Worm (Caenorhabditis elegans): ENCODE measurements around the gene Y7A5A.6.

Gene Y7A5A.6

ce11 chrX:15799595-15799994, at the start of gene Y7A5A.6:
Gene Y7A5A.6 (minus strand): TSS chrX:15799695.
- no peak for TF ChIP-seq mdl-1 (tag; optimal IDR thresholded peaks at IDR 0.05)
- peak; percentile 35 for TF ChIP-seq elt-2 (tag; optimal IDR thresholded peaks at IDR 0.05)
- no peak for TF ChIP-seq C34B4.2 (tag; optimal IDR thresholded peaks at IDR 0.05)

- no peak for TF ChIP-seq snpc-4 (tag; optimal IDR thresholded peaks at IDR 0.05)
- no peak for TF ChIP-seq fkh-10 (GFP tag; optimal IDR thresholded peaks at IDR 0.05)
- no peak for TF ChIP-seq lin-15B (tag; optimal IDR thresholded peaks at IDR 0.05)
- no peak for TF ChIP-seq nhr-11 (tag; optimal IDR thresholded peaks at IDR 0.05)
- no peak for TF ChIP-seq unc-130 (tag; optimal IDR thresholded peaks at IDR 0.05)
- no peak for TF ChIP-seq elt-2 (tag; optimal IDR thresholded peaks at IDR 0.05)
- TF ChIP-seq nhr-85 (tag), result no peak
- no peak for TF ChIP-seq hlh-17 (GFP tag; optimal IDR thresholded peaks at IDR 0.05; ENCODE audit: borderline replicate concordance)
- no peak for TF ChIP-seq snu-23 (GFP tag; optimal IDR thresholded peaks at IDR 0.05)
- no peak for TF ChIP-seq dsc-1 (tag; optimal IDR thresholded peaks at IDR 0.05)
- TF ChIP-seq Y116A8C.19 (tag; optimal IDR thresholded peaks at IDR 0.05; ENCODE audit: borderline replicate concordance), result no peak
- TF ChIP-seq aly-2 (tag; optimal IDR thresholded peaks at IDR 0.05), result no peak
- no peak for TF ChIP-seq nhr-28 (tag; optimal IDR thresholded peaks at IDR 0.05)
- TF ChIP-seq aha-1 (tag; optimal IDR thresholded peaks at IDR 0.05), result no peak
Measured at ce11 chrX:15848867-15849266, 49.4 kb upstream of the Y7A5A.6 start.

DNA sequence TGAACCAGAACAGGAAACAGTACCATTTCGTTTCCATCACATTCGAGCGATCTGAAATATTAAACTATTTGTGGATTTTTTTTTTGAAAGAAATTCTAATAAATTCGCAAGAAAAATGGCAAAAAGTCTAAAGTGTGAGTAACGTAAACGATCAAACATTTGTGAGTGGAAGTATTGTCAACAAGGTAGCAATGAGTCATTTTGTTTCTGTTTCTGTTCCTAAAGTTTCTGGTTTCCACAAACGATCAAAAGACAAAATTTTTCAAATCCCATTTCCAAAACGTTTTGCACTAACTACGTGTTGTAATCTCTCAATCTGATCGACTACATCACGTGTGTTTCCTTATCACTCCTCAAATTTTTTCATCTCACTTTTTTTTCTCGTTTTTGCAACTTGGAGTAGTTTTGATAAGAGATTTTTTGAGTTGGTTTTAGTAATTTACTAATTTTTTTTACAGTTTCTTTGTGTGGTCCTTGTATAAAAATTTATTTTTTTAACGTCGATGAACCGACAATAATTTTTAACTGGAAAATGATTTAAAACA, 48.1 kb upstream of the Y7A5A.6 start, which contains the start of gene F59F4.3:
Gene F59F4.3, minus strand, starts transcription at position 51 of the 545 bp plus-strand sequence.
- TF ChIP-seq nhr-11 (tag; optimal IDR thresholded peaks at IDR 0.05) (no peak), skn-1 (tag; optimal IDR thresholded peaks at IDR 0.05) (no peak), vab-15 (tag; optimal IDR thresholded peaks at IDR 0.05) (no peak), blmp-1 (tag; optimal IDR thresholded peaks at IDR 0.05) (peak; percentile 66), nhr-71 (tag; optimal IDR thresholded peaks at IDR 0.05) (peak; percentile 8), efl-1 (optimal IDR thresholded peaks at IDR 0.05) (no peak), efl-1 (GFP tag; optimal IDR thresholded peaks at IDR 0.05 in 1 of 2) (peak in 1 of 2 experiments; percentile 41), elt-3 (tag; optimal IDR thresholded peaks at IDR 0.05) (peak in 1 of 6 experiments; percentile 69), nhr-20 (tag; optimal IDR thresholded peaks at IDR 0.05) (peak; percentile 19), unc-98 (GFP tag; IDR thresholded peaks at IDR 0.05) (no peak), lin-35 (GFP tag; optimal IDR thresholded peaks at IDR 0.05) (peak in 1 of 2 experiments; percentile 29), ama-1 (optimal IDR thresholded peaks at IDR 0.05) (no peak), elt-2 (tag; optimal IDR thresholded peaks at IDR 0.05) (peak; percentile 54), lsy-2 (tag; optimal IDR thresholded peaks at IDR 0.05) (peak in 1 of 2 experiments; percentile 38)

- no peak for TF ChIP-seq lir-3 (tag; optimal IDR thresholded peaks at IDR 0.05; ENCODE audit: poor library complexity)
- TF ChIP-seq C04F5.9 (tag; optimal IDR thresholded peaks at IDR 0.05), result no peak
- peak in 1 of 2 experiments; percentile 15 for TF ChIP-seq lin-35 (GFP tag; optimal IDR thresholded peaks at IDR 0.05)
- TF ChIP-seq unc-62 (GFP tag; optimal IDR thresholded peaks at IDR 0.05), result no peak
- TF ChIP-seq swsn-7 (tag; optimal IDR thresholded peaks at IDR 0.05), result no peak
- no peak for TF ChIP-seq egl-13 (tag; optimal IDR thresholded peaks at IDR 0.05)
- TF ChIP-seq ama-1 (optimal IDR thresholded peaks at IDR 0.05), result no peak
- TF ChIP-seq nhr-12 (tag; optimal IDR thresholded peaks at IDR 0.05), result no peak
- no peak for TF ChIP-seq fkh-4 (tag; optimal IDR thresholded peaks at IDR 0.05; ENCODE audit: borderline replicate concordance)
- TF ChIP-seq nhr-47 (tag; optimal IDR thresholded peaks at IDR 0.05), result no peak
- TF ChIP-seq elt-2 (tag; optimal IDR thresholded peaks at IDR 0.05), result peak; percentile 48
- no peak for TF ChIP-seq skn-1 (tag; optimal IDR thresholded peaks at IDR 0.05)
- no peak for TF ChIP-seq elt-3 (tag; optimal IDR thresholded peaks at IDR 0.05)
- no peak for TF ChIP-seq rnt-1 (tag; optimal IDR thresholded peaks at IDR 0.05)
- no peak for TF ChIP-seq mef-2 (tag; optimal IDR thresholded peaks at IDR 0.05)
- TF ChIP-seq ztf-4 (tag; optimal IDR thresholded peaks at IDR 0.05), result no peak
Measured at ce11 chrX:15846552-15846951, 47.1 kb upstream of the Y7A5A.6 start.

Measured in whole organism, L1 larva.